Worm (Caenorhabditis elegans): ENCODE results near the gene fbxb-42.

fbxb-42 gene

ce11 chrII:1504266-1504665 is 33.2 kb upstream of the fbxb-42 start, which contains the start of gene fdgt-1:
Gene fdgt-1 (plus strand): TSS chrII:1504566.
- TF ChIP-seq pes-1 (GFP tag; IDR thresholded peaks at IDR 0.05) (0 out of 2 replicates have a peak, but pooled peaks have one; percentile 3), hmbx-1 (tag; optimal IDR thresholded peaks at IDR 0.05) (no peak)

- no peak for TF ChIP-seq tbx-37 (GFP tag; conservative IDR thresholded peaks at IDR 0.05)
- TF ChIP-seq ceh-13 (GFP tag; optimal IDR thresholded peaks at IDR 0.05), result no peak
- no peak for TF ChIP-seq hmg-4 (GFP tag; optimal IDR thresholded peaks at IDR 0.05)
- TF ChIP-seq tra-4 (tag; optimal IDR thresholded peaks at IDR 0.05), result no peak
- TF ChIP-seq ama-1 (optimal IDR thresholded peaks at IDR 0.05), result no peak
- TF ChIP-seq hnd-1 (tag; optimal IDR thresholded peaks at IDR 0.05), result no peak
- TF ChIP-seq pes-1 (GFP tag; IDR thresholded peaks at IDR 0.05), result no peak
- no peak for TF ChIP-seq aly-1 (tag; optimal IDR thresholded peaks at IDR 0.05)
- no peak for TF ChIP-seq ceh-36 (tag; optimal IDR thresholded peaks at IDR 0.05)
- TF ChIP-seq sea-1 (GFP tag; conservative IDR thresholded peaks at IDR 0.05), result no peak
- TF ChIP-seq scrt-1 (GFP tag; IDR thresholded peaks at IDR 0.05), result no peak
- no peak for TF ChIP-seq B0310.2 (tag; optimal IDR thresholded peaks at IDR 0.05)
- no peak for TF ChIP-seq ets-7 (tag; optimal IDR thresholded peaks at IDR 0.05)
- TF ChIP-seq flt-1 (GFP tag; IDR thresholded peaks at IDR 0.05), result no peak
- no peak for TF ChIP-seq tbx-11 (GFP tag; IDR thresholded peaks at IDR 0.05)
- TF ChIP-seq hmbx-1 (tag; optimal IDR thresholded peaks at IDR 0.05), result no peak
These were observed 20.1 kb upstream of the fbxb-42 start, which contains the start of gene math-45 for ce11 chrII:1517354-1517753. Gene math-45 (minus strand): TSS chrII:1517454.

ce11 chrII:1518914-1519313 is 18.5 kb upstream of the fbxb-42 start, which contains the start of gene Y51H7BR.8:
Gene Y51H7BR.8 (plus strand): TSS chrII:1519214.
- no peak for TF ChIP-seq hnd-1 (tag; optimal IDR thresholded peaks at IDR 0.05)
- TF ChIP-seq sea-1 (GFP tag; conservative IDR thresholded peaks at IDR 0.05), result no peak
- no peak for TF ChIP-seq hmbx-1 (tag; optimal IDR thresholded peaks at IDR 0.05)
- no peak for TF ChIP-seq F13C5.2 (tag; optimal IDR thresholded peaks at IDR 0.05)
- TF ChIP-seq flt-1 (GFP tag; IDR thresholded peaks at IDR 0.05), result no peak
- no peak for TF ChIP-seq ama-1 (optimal IDR thresholded peaks at IDR 0.05)
- no peak for TF ChIP-seq ets-7 (tag; optimal IDR thresholded peaks at IDR 0.05)
- TF ChIP-seq ceh-13 (GFP tag; optimal IDR thresholded peaks at IDR 0.05), result no peak

- TF ChIP-seq scrt-1 (GFP tag; IDR thresholded peaks at IDR 0.05) (0 out of 2 replicates have a peak, but pooled peaks have one; percentile 24), flt-1 (GFP tag; IDR thresholded peaks at IDR 0.05) (0 out of 2 replicates have a peak, but pooled peaks have one; percentile 21), hmbx-1 (tag; optimal IDR thresholded peaks at IDR 0.05) (no peak), pes-1 (GFP tag; IDR thresholded peaks at IDR 0.05) (0 out of 2 replicates have a peak, but pooled peaks have one; percentile 47)
These were observed 17.6 kb upstream of the fbxb-42 start for ce11 chrII:1519867-1520266.

ce11 chrII:1521956-1522355 is 15.5 kb upstream of the fbxb-42 start:
- no peak for TF ChIP-seq ceh-13 (GFP tag; optimal IDR thresholded peaks at IDR 0.05)
- no peak for TF ChIP-seq ama-1 (optimal IDR thresholded peaks at IDR 0.05)
- no peak for TF ChIP-seq tra-4 (tag; optimal IDR thresholded peaks at IDR 0.05)
- no peak for TF ChIP-seq tbx-37 (GFP tag; conservative IDR thresholded peaks at IDR 0.05)
- no peak for TF ChIP-seq flt-1 (GFP tag; IDR thresholded peaks at IDR 0.05)
- no peak for TF ChIP-seq aly-1 (tag; optimal IDR thresholded peaks at IDR 0.05)
- TF ChIP-seq ceh-36 (tag; optimal IDR thresholded peaks at IDR 0.05), result no peak
- no peak for TF ChIP-seq B0310.2 (tag; optimal IDR thresholded peaks at IDR 0.05)
- no peak for TF ChIP-seq hmbx-1 (tag; optimal IDR thresholded peaks at IDR 0.05)
- TF ChIP-seq tbx-11 (GFP tag; IDR thresholded peaks at IDR 0.05), result no peak
- no peak for TF ChIP-seq scrt-1 (GFP tag; IDR thresholded peaks at IDR 0.05)
- TF ChIP-seq hnd-1 (tag; optimal IDR thresholded peaks at IDR 0.05), result no peak
- TF ChIP-seq F13C5.2 (tag; optimal IDR thresholded peaks at IDR 0.05), result no peak
- no peak for TF ChIP-seq hmg-4 (GFP tag; optimal IDR thresholded peaks at IDR 0.05)
- no peak for TF ChIP-seq pes-1 (GFP tag; IDR thresholded peaks at IDR 0.05)
- TF ChIP-seq ets-7 (tag; optimal IDR thresholded peaks at IDR 0.05), result no peak
- no peak for TF ChIP-seq sea-1 (GFP tag; conservative IDR thresholded peaks at IDR 0.05)

- TF ChIP-seq B0310.2 (tag; optimal IDR thresholded peaks at IDR 0.05) (no peak), pes-1 (GFP tag; IDR thresholded peaks at IDR 0.05) (no peak), scrt-1 (GFP tag; IDR thresholded peaks at IDR 0.05) (no peak), aly-1 (tag; optimal IDR thresholded peaks at IDR 0.05) (no peak), sea-1 (GFP tag; conservative IDR thresholded peaks at IDR 0.05) (no peak), tbx-11 (GFP tag; IDR thresholded peaks at IDR 0.05) (no peak), ama-1 (optimal IDR thresholded peaks at IDR 0.05) (no peak), hnd-1 (tag; optimal IDR thresholded peaks at IDR 0.05) (no peak), ceh-36 (tag; optimal IDR thresholded peaks at IDR 0.05) (no peak), hmbx-1 (tag; optimal IDR thresholded peaks at IDR 0.05) (no peak), flt-1 (GFP tag; IDR thresholded peaks at IDR 0.05) (no peak), hmg-4 (GFP tag; optimal IDR thresholded peaks at IDR 0.05) (no peak)
These were observed 11.9 kb upstream of the fbxb-42 start, which contains the start of gene Y51H7BR.7 for ce11 chrII:1525498-1525897. Gene Y51H7BR.7 (minus strand): TSS chrII:1525598.

- TF ChIP-seq ama-1 (optimal IDR thresholded peaks at IDR 0.05) (no peak), tra-4 (tag; optimal IDR thresholded peaks at IDR 0.05) (no peak), ets-7 (tag; optimal IDR thresholded peaks at IDR 0.05) (no peak), scrt-1 (GFP tag; IDR thresholded peaks at IDR 0.05) (no peak), hmbx-1 (tag; optimal IDR thresholded peaks at IDR 0.05) (no peak), pes-1 (GFP tag; IDR thresholded peaks at IDR 0.05) (no peak), tbx-37 (GFP tag; conservative IDR thresholded peaks at IDR 0.05) (no peak), hmg-4 (GFP tag; optimal IDR thresholded peaks at IDR 0.05) (no peak)
These were observed 8.4 kb upstream of the fbxb-42 start, which contains the start of gene Y51H7BR.4 for ce11 chrII:1529057-1529456. Gene Y51H7BR.4 (plus strand): TSS chrII:1529357.

ce11 chrII:1535931-1536330 is 1.5 kb upstream of the fbxb-42 start, which contains the start of gene fbxb-43:
Gene fbxb-43 (plus strand): TSS chrII:1536231.
- TF ChIP-seq ceh-36 (tag; optimal IDR thresholded peaks at IDR 0.05) (no peak), tbx-11 (GFP tag; IDR thresholded peaks at IDR 0.05) (no peak), pes-1 (GFP tag; IDR thresholded peaks at IDR 0.05) (no peak), ets-7 (tag; optimal IDR thresholded peaks at IDR 0.05) (no peak), B0310.2 (tag; optimal IDR thresholded peaks at IDR 0.05) (no peak), scrt-1 (GFP tag; IDR thresholded peaks at IDR 0.05) (no peak), tbx-37 (GFP tag; conservative IDR thresholded peaks at IDR 0.05) (no peak), sea-1 (GFP tag; conservative IDR thresholded peaks at IDR 0.05) (no peak), hmbx-1 (tag; optimal IDR thresholded peaks at IDR 0.05) (no peak), hmg-4 (GFP tag; optimal IDR thresholded peaks at IDR 0.05) (no peak), ama-1 (optimal IDR thresholded peaks at IDR 0.05) (no peak), aly-1 (tag; optimal IDR thresholded peaks at IDR 0.05) (no peak), F13C5.2 (tag; optimal IDR thresholded peaks at IDR 0.05) (no peak)
